Worm (Caenorhabditis elegans) whole organism, young adult: Measurements from ENCODE around the gene btb-20.

Experiments used
- B0336.3 ChIP-seq: fragments of 200-800 bp; sonication (Bioruptor generic); IDR thresholded peaks from 2 replicates; pipeline ENCODE4 v1.3.6; 2022; ENCODE audit warnings: missing genetic modification characterization, missing compliant biosample characterization
- C06A6.2 ChIP-seq: fragments of 200-800 bp; sonication (Bioruptor generic); conservative IDR thresholded peaks from 2 replicates; pipeline ENCODE4 v1.3.6; 2022; ENCODE audit warnings: missing genetic modification characterization, missing compliant biosample characterization
- D2030.7 ChIP-seq: fragments of 200-800 bp; sonication (Bioruptor generic); IDR thresholded peaks from 2 replicates; pipeline ENCODE4 v1.3.6; 2022; ENCODE audit warnings: missing genetic modification reagents, missing genetic modification characterization, missing compliant biosample characterization
- F37B4.10 ChIP-seq: fragments of 200-800 bp; sonication (Bioruptor generic); IDR thresholded peaks from 2 replicates; pipeline ENCODE4 v1.3.6; 2022; ENCODE audit warnings: missing genetic modification characterization, missing compliant biosample characterization
- F49E8.2 ChIP-seq: sonication (generic microtip); optimal IDR thresholded peaks from 3 replicates; lab custom pipeline; 2017; ENCODE audit warnings: missing genetic modification characterization, mild to moderate bottlenecking, missing compliant biosample characterization, antibody characterized with exemption, moderate library complexity; ENCODE audit not compliant: insufficient read depth
- F55B11.4 ChIP-seq: sonication (generic microtip); optimal IDR thresholded peaks from 2 replicates; lab custom pipeline; 2016; ENCODE audit warnings: missing compliant biosample characterization, missing genetic modification characterization, borderline replicate concordance; ENCODE audit not compliant: insufficient read depth
- K12H6.12 ChIP-seq: fragments of 200-800 bp; sonication (Bioruptor generic); optimal IDR thresholded peaks from 2 replicates; lab custom pipeline; 2018; ENCODE audit warnings: mild to moderate bottlenecking, missing genetic modification characterization, missing compliant biosample characterization
- Y53F4B.3 ChIP-seq: fragments of 200-800 bp; sonication (Bioruptor generic); IDR thresholded peaks from 2 replicates; pipeline ENCODE4 v1.3.6; 2022; ENCODE audit warnings: missing genetic modification reagents, missing genetic modification characterization, missing compliant biosample characterization
- Y53G8AR.9 ChIP-seq: fragments of 200-800 bp; sonication (Bioruptor generic); conservative IDR thresholded peaks from 2 replicates; pipeline ENCODE4 v1.3.6; 2022; ENCODE audit warnings: missing genetic modification reagents, missing genetic modification characterization, missing compliant biosample characterization
- Y67H2A.10 ChIP-seq: fragments of 200-800 bp; sonication (Bioruptor generic); conservative IDR thresholded peaks from 2 replicates; pipeline ENCODE4 v1.3.6; 2022; ENCODE audit warnings: missing genetic modification reagents, missing genetic modification characterization, missing compliant biosample characterization
- Y95B8A.8 ChIP-seq: fragments of 200-800 bp; sonication (Bioruptor generic); IDR thresholded peaks from 2 replicates; pipeline ENCODE4 v1.3.6; 2022; ENCODE audit warnings: missing genetic modification reagents, missing genetic modification characterization, missing compliant biosample characterization
- ama-1 ChIP-seq, 3 experiments: fragments of 150-350 bp in 1 of 3; sonication (generic microtip) in 2 of 3; optimal IDR thresholded peaks; 2 replicates each; lab custom pipeline; 2014 to 2018; ENCODE audit warnings: missing biosample characterization in 2 of 3, missing genetic modification characterization in 2 of 3, missing genetic modification reagents in 2 of 3
- attf-3 ChIP-seq: fragments of 200-800 bp; sonication (Bioruptor generic); conservative IDR thresholded peaks from 2 replicates; pipeline ENCODE4 v1.3.6; 2022; ENCODE audit warnings: missing genetic modification reagents, missing genetic modification characterization, missing compliant biosample characterization
- ccch-3 ChIP-seq: fragments of 200-800 bp; sonication (Bioruptor generic); optimal IDR thresholded peaks from 2 replicates; lab custom pipeline; 2018; ENCODE audit warnings: mild to moderate bottlenecking, missing genetic modification characterization, missing compliant biosample characterization
- ceh-58 ChIP-seq: fragments of 200-800 bp; sonication (Bioruptor generic); IDR thresholded peaks from 2 replicates; pipeline ENCODE4 v1.3.6; 2022; ENCODE audit warnings: missing genetic modification characterization, missing compliant biosample characterization
- ceh-79 ChIP-seq: sonication (generic microtip); optimal IDR thresholded peaks from 2 replicates; lab custom pipeline; 2017; ENCODE audit warnings: mild to moderate bottlenecking, missing genetic modification characterization, missing compliant biosample characterization
- ceh-91 ChIP-seq: fragments of 200-800 bp; sonication (Bioruptor generic); IDR thresholded peaks from 2 replicates; pipeline ENCODE4 v1.3.6; 2022; ENCODE audit warnings: missing genetic modification reagents, missing genetic modification characterization, missing compliant biosample characterization
- chd-7 ChIP-seq: sonication (generic microtip); optimal IDR thresholded peaks from 2 replicates; lab custom pipeline; 2016; ENCODE audit warnings: mild to moderate bottlenecking, missing genetic modification characterization, moderate library complexity, missing compliant biosample characterization
- dpff-1 ChIP-seq: sonication (generic microtip); optimal IDR thresholded peaks from 2 replicates; lab custom pipeline; 2017; ENCODE audit warnings: mild to moderate bottlenecking, missing genetic modification characterization, missing compliant biosample characterization
- dpl-1 ChIP-seq: fragments of 150-350 bp; optimal IDR thresholded peaks from 2 replicates; lab custom pipeline; 2014; ENCODE audit warnings: missing biosample characterization, missing genetic modification reagents, missing genetic modification characterization
- egl-44 ChIP-seq: fragments of 200-800 bp; sonication (Bioruptor generic); IDR thresholded peaks from 2 replicates; pipeline ENCODE4 v1.3.6; 2022; ENCODE audit warnings: missing genetic modification reagents, missing genetic modification characterization, missing compliant biosample characterization
- fkh-3 ChIP-seq: sonication (generic microtip); optimal IDR thresholded peaks from 2 replicates; lab custom pipeline; 2016; ENCODE audit warnings: mild to moderate bottlenecking, missing genetic modification characterization, missing compliant biosample characterization
- gei-17 ChIP-seq: fragments of 200-800 bp; sonication (Bioruptor generic); optimal IDR thresholded peaks from 2 replicates; lab custom pipeline; 2018; ENCODE audit warnings: mild to moderate bottlenecking, missing genetic modification characterization, missing compliant biosample characterization
- hlh-12 ChIP-seq: sonication (generic microtip); optimal IDR thresholded peaks from 2 replicates; lab custom pipeline; 2016; ENCODE audit warnings: missing genetic modification characterization, missing compliant biosample characterization
- hmg-20 ChIP-seq: fragments of 200-800 bp; sonication (Bioruptor generic); IDR thresholded peaks from 2 replicates; pipeline ENCODE4 v1.3.6; 2022; ENCODE audit warnings: missing genetic modification reagents, missing genetic modification characterization, missing compliant biosample characterization
- hrde-1 ChIP-seq: sonication (generic microtip); optimal IDR thresholded peaks from 2 replicates; lab custom pipeline; 2016; ENCODE audit warnings: missing genetic modification characterization, mild to moderate bottlenecking, missing compliant biosample characterization, moderate library complexity, missing genotype, missing genetic modification reagents, borderline replicate concordance
- let-526 ChIP-seq: fragments of 200-800 bp; sonication (Bioruptor generic); IDR thresholded peaks from 2 replicates; pipeline ENCODE4 v1.3.6; 2022; ENCODE audit warnings: missing genetic modification reagents, missing genetic modification characterization, missing compliant biosample characterization
- lin-40 ChIP-seq: sonication (generic microtip); optimal IDR thresholded peaks from 2 replicates; lab custom pipeline; 2016; ENCODE audit warnings: missing genetic modification characterization, mild to moderate bottlenecking, missing compliant biosample characterization, missing genotype, missing genetic modification reagents
- lir-1 ChIP-seq: fragments of 200-800 bp; sonication (Bioruptor generic); conservative IDR thresholded peaks from 2 replicates; pipeline ENCODE4 v1.3.6; 2022; ENCODE audit warnings: missing genetic modification reagents, missing genetic modification characterization, missing compliant biosample characterization
- madf-8 ChIP-seq: fragments of 200-800 bp; sonication (Bioruptor generic); conservative IDR thresholded peaks from 2 replicates; pipeline ENCODE4 v1.3.6; 2022; ENCODE audit warnings: missing genetic modification reagents, missing genetic modification characterization, missing compliant biosample characterization
- nfya-1 ChIP-seq: sonication (generic microtip); optimal IDR thresholded peaks from 2 replicates; lab custom pipeline; 2017; ENCODE audit warnings: antibody characterized with exemption, missing compliant biosample characterization, missing genetic modification characterization, borderline replicate concordance; ENCODE audit not compliant: insufficient read depth
- nhr-27 ChIP-seq: fragments of 200-800 bp; sonication (Bioruptor generic); optimal IDR thresholded peaks from 2 replicates; lab custom pipeline; 2018; ENCODE audit warnings: mild to moderate bottlenecking, missing genetic modification characterization, moderate library complexity, missing compliant biosample characterization
- nhr-80 ChIP-seq: sonication (generic microtip); optimal IDR thresholded peaks from 2 replicates; lab custom pipeline; 2016; ENCODE audit warnings: missing genetic modification characterization, missing compliant biosample characterization
- rpc-1 ChIP-seq, 2 experiments: fragments of 150-350 bp in 1 of 2; sonication (generic microtip) in 1 of 2; optimal IDR thresholded peaks; 2 replicates each; lab custom pipeline; 2014 to 2018; ENCODE audit warnings: missing biosample characterization in 1 of 2, missing genetic modification characterization in 1 of 2, missing genetic modification reagents in 1 of 2, missing genotype in 1 of 2
- ztf-22 ChIP-seq: fragments of 200-800 bp; sonication (Bioruptor generic); optimal IDR thresholded peaks from 2 replicates; lab custom pipeline; 2018; ENCODE audit warnings: mild to moderate bottlenecking, missing genetic modification characterization, moderate library complexity, missing compliant biosample characterization
- ztf-25 ChIP-seq: fragments of 200-800 bp; sonication (Bioruptor generic); IDR thresholded peaks from 2 replicates; pipeline ENCODE4 v1.3.6; 2022; ENCODE audit warnings: missing genetic modification reagents, missing genetic modification characterization, missing compliant biosample characterization
- ztf-28 ChIP-seq: fragments of 200-800 bp; sonication (Bioruptor generic); IDR thresholded peaks from 2 replicates; pipeline ENCODE4 v1.3.6; 2022; ENCODE audit warnings: missing genetic modification reagents, missing genetic modification characterization, missing compliant biosample characterization

btb-20 gene

DNA sequence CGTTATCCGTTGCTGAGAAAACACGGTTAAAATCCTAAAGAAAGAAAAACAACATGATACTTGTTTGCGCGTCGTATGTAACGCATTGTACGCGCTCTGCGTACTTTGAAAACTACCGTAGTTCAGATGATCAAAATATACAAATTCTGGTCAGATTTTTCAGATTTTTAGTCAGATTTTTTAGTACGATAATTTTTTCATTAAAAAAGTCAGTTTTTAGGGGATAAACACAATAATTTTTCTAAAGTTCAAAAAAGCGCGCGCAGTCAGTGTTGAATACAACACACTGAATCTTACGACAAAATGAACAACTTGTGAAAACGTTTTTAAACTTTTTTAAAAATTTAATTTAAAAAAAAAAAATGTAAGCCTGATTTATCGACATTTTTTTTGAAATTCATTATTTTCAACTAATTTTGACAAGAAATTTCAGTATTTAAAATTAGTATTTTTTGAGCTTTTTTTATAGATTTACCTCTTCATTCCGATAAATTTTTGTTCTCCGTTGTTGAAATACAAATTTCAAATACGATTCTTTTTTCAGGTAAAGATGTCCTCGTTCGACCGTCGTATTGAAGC lies 412 bp upstream of the btb-20 start, which contains the start of gene pot-2 (continued):
- TF ChIP-seq chd-7 (tag; lab: Kevin White, UChicago) (no peak), ztf-28 (GFP tag; lab: Robert Waterston, UW) (no peak), ama-1 (optimal IDR thresholded peaks at IDR 0.05; lab: Kevin White, UChicago) (no peak), ama-1 (GFP tag; optimal IDR thresholded peaks at IDR 0.05; lab: Kevin White, UChicago) (no peak), madf-8 (peak; percentile 58), ceh-91 (0 out of 2 replicates have a peak, but pooled peaks have one; percentile 13), dpl-1 (GFP tag; lab: Kevin White, UChicago) (no peak), hmg-20 (GFP tag; lab: Robert Waterston, UW) (no peak)

DNA sequence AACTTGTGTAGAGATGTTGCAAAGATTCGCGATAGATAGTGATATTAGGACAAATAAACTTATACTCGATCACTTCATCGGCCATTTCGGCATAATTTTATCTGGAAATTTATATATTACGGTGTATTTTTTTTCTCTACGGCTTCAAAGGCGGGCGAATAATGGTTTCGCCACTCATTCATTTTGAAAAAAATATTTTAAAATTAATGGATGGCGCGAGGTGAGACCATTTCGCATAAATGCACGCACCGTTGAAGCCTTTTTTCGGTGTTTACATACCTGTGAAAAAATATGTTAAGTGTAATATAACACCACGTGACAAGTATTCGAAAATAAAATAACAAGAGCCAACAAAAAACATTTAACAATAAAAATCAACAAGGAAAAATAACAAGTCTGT lies 1.3 kb downstream of the btb-20 start, which contains the start of gene btb-19:
TSS of gene btb-19 (minus strand) at position 101 of the 400 bp plus-strand sequence.
- TF ChIP-seq egl-44 (GFP tag; lab: Robert Waterston, UW) (no peak), ccch-3 (GFP tag; lab: Kevin White, UChicago) (no peak), ama-1 (optimal IDR thresholded peaks at IDR 0.05; lab: Kevin White, UChicago) (no peak), ama-1 (GFP tag; optimal IDR thresholded peaks at IDR 0.05; lab: Kevin White, UChicago) (no peak), Y53F4B.3 (GFP tag; lab: Robert Waterston, UW) (no peak), dpff-1 (tag; lab: Kevin White, UChicago) (no peak), dpl-1 (GFP tag; lab: Kevin White, UChicago) (no peak), hlh-12 (tag; lab: Kevin White, UChicago) (no peak), hmg-20 (GFP tag; lab: Robert Waterston, UW) (no peak), ztf-28 (GFP tag; lab: Robert Waterston, UW) (no peak), D2030.7 (GFP tag; lab: Robert Waterston, UW) (no peak), nfya-1 (tag; lab: Kevin White, UChicago) (no peak), fkh-3 (tag; lab: Kevin White, UChicago) (no peak), lir-1 (GFP tag; lab: Robert Waterston, UW) (no peak), Y95B8A.8 (GFP tag; lab: Robert Waterston, UW) (no peak)

DNA sequence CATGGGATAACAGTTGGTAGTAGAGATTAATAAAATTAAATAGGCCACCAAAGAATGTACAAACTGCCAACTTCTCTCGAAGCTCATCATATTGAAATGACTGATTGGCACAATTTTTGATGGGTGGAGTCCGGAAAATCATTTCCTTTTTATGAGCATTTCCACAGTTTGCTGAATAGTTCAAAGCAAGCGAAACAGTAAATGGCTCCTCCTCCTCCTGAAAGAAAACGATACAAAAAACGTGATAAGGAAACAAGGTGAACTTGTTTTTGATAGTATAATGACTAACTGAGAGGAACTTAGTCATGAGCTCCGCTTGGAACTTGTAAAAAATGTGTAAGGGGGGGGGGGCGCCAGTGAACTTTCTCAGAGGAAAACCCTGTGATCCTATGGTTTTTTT lies 8.3 kb downstream of the btb-20 start, which contains the start of gene K10H10.9:
TSS of gene K10H10.9 (minus strand) at position 101 of the 400 bp plus-strand sequence.
- TF ChIP-seq B0336.3 (no peak), ceh-79 (tag; lab: Kevin White, UChicago) (no peak), ceh-58 (GFP tag; lab: Robert Waterston, UW) (no peak), lin-40 (tag; lab: Kevin White, UChicago) (no peak), F55B11.4 (tag; lab: Kevin White, UChicago) (no peak)

DNA sequence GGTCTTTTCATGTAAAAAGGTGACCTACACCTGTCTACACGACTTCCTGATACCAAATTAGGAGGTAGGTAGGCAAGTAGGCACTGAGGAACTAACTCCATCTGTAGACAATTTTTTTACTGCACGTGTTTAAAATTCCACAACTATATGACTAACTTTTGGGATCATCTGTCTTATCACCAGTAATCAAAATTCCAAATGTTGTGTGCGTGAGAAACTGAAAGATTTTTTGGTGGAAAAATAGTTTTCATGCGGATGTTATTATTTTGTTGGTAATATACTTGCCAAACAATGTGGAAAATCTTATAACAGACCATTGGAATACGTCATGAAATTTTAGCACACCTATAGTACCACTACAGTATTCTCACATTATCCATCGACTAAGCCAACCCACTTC lies 12.1 kb downstream of the btb-20 start, which contains the start of gene K10H10.13:
TSS of gene K10H10.13 (minus strand) at position 101 of the 400 bp plus-strand sequence.
- TF ChIP-seq Y53G8AR.9 (GFP tag; lab: Robert Waterston, UW): no peak
- TF ChIP-seq, all 124 proteins: peak for 0

ce11 chrII:14510162-14510561 lies 13.2 kb downstream of the btb-20 start:
- TF ChIP-seq gei-17 (GFP tag; lab: Kevin White, UChicago) (no peak), nhr-80 (tag; lab: Kevin White, UChicago) (peak; percentile 5)

- TF ChIP-seq F37B4.10: no peak
- no peak for TF ChIP-seq ztf-25
- TF ChIP-seq F49E8.2 (tag; lab: Kevin White, UChicago): no peak
- no peak for TF ChIP-seq ztf-22
- no peak for TF ChIP-seq attf-3 (GFP tag; lab: Robert Waterston, UW)
- TF ChIP-seq let-526 (GFP tag; lab: Robert Waterston, UW): no peak
- no peak for TF ChIP-seq dpl-1 (GFP tag; lab: Kevin White, UChicago)
- TF ChIP-seq nhr-80 (tag; lab: Kevin White, UChicago): no peak
- no peak for TF ChIP-seq K12H6.12 (tag; lab: Kevin White, UChicago)
- TF ChIP-seq Y67H2A.10 (GFP tag; lab: Robert Waterston, UW): no peak
- no peak for TF ChIP-seq nhr-27 (tag; lab: Kevin White, UChicago)
- no peak for TF ChIP-seq hrde-1 (tag; lab: Kevin White, UChicago)
- TF ChIP-seq rpc-1 (optimal IDR thresholded peaks at IDR 0.05; lab: Kevin White, UChicago): no peak
- no peak for TF ChIP-seq rpc-1 (tag; optimal IDR thresholded peaks at IDR 0.05; lab: Kevin White, UChicago)
- no peak for TF ChIP-seq Y95B8A.8 (GFP tag; lab: Robert Waterston, UW)
- TF ChIP-seq C06A6.2: no peak
- TF ChIP-seq hmg-20 (GFP tag; lab: Robert Waterston, UW): no peak
These were observed 15.8 kb downstream of the btb-20 start, which contains the start of the genes K10H10.7 and K10H10.10 for ce11 chrII:14507563-14507962. Gene K10H10.7, minus strand, starts transcription at chrII:14507663. Gene K10H10.10, plus strand, starts transcription at chrII:14507766.
